In genomic region chr3L:12749567-12750535, dm6 we compare ENCODE assay signal across 1 fruit fly cellular context.
TF ChIP-seq lines count a peak whose summit lies in the region.

Klc (minus strand) TSS chr3L:12750056.
CG10984 (plus strand) TSS chr3L:12750119.

TF ChIP-seq in whole organism, embryonic, 481 proteins besides CTCF, POLR2A, EP300 and RAD21 (continued from another document and continues in another):
- TF ChIP-seq Kr (GFP tag; optimal IDR thresholded peaks at IDR 0.05; lab: Kevin White, UChicago): no peak
- peak; percentile 55 for TF ChIP-seq unpg (GFP tag; optimal IDR thresholded peaks at IDR 0.05; lab: Kevin White, UChicago)
- TF ChIP-seq Bgb (GFP tag; IDR thresholded peaks at IDR 0.05; lab: Robert Waterston, UW; ENCODE audit: partially characterized antibody): 0 out of 2 replicates have a peak, but pooled peaks have one; percentile 28
- no peak for TF ChIP-seq nerfin-2 (GFP tag; IDR thresholded peaks at IDR 0.05; lab: Robert Waterston, UW; ENCODE audit: partially characterized antibody)
- no peak for TF ChIP-seq CG17912 (GFP tag; optimal IDR thresholded peaks at IDR 0.05; lab: Kevin White, UChicago)
- TF ChIP-seq Ssrp (tag; optimal IDR thresholded peaks at IDR 0.05; lab: Kevin White, UChicago): peak; percentile 34
- no peak for TF ChIP-seq aop (GFP tag; IDR thresholded peaks at IDR 0.05; lab: Robert Waterston, UW)
- TF ChIP-seq CG17568 (GFP tag; optimal IDR thresholded peaks at IDR 0.05; lab: Kevin White, UChicago): peak; percentile 65
- no peak; the same call in 1 of the 3 replicates for TF ChIP-seq gce (GFP tag; IDR thresholded peaks at IDR 0.05; lab: Robert Waterston, UW)
- peak; percentile 11 for TF ChIP-seq CG3407 (GFP tag; optimal IDR thresholded peaks at IDR 0.05; lab: Kevin White, UChicago)
- no peak for TF ChIP-seq cwo (GFP tag; optimal IDR thresholded peaks at IDR 0.05; lab: Kevin White, UChicago)
- no peak for TF ChIP-seq Sry-β (GFP tag; optimal IDR thresholded peaks at IDR 0.05; lab: Kevin White, UChicago)
- TF ChIP-seq tio (GFP tag; optimal IDR thresholded peaks at IDR 0.05; lab: Kevin White, UChicago): peak; percentile 28
- peak; percentile 45 for TF ChIP-seq CG18619 (GFP tag; optimal IDR thresholded peaks at IDR 0.05; lab: Kevin White, UChicago)
- TF ChIP-seq CG34376 (GFP tag; optimal IDR thresholded peaks at IDR 0.05; lab: Kevin White, UChicago): peak; percentile 57
- TF ChIP-seq tap (tag; optimal IDR thresholded peaks at IDR 0.05; lab: Kevin White, UChicago): no peak
- TF ChIP-seq stc (GFP tag; IDR thresholded peaks at IDR 0.05; lab: Robert Waterston, UW): peak; percentile 80; the same call in 1 of the 2 replicates
- peak; percentile 72; the same call in 2 of the 3 replicates for TF ChIP-seq CG11695 (GFP tag; IDR thresholded peaks at IDR 0.05; lab: Robert Waterston, UW)
- no peak for TF ChIP-seq Oli (tag; optimal IDR thresholded peaks at IDR 0.05; lab: Kevin White, UChicago)
- peak; percentile 53 for TF ChIP-seq her (GFP tag; optimal IDR thresholded peaks at IDR 0.05; lab: Kevin White, UChicago)
- no peak for TF ChIP-seq Stat92E (GFP tag; optimal IDR thresholded peaks at IDR 0.05; lab: Kevin White, UChicago)
- TF ChIP-seq CG4707 (GFP tag; optimal IDR thresholded peaks at IDR 0.05; lab: Kevin White, UChicago): no peak
- no peak for TF ChIP-seq CG10274 (GFP tag; optimal IDR thresholded peaks at IDR 0.05; lab: Kevin White, UChicago)
- peak; percentile 54 for TF ChIP-seq CG30403 (GFP tag; optimal IDR thresholded peaks at IDR 0.05; lab: Kevin White, UChicago)
- TF ChIP-seq CG12299 (tag; optimal IDR thresholded peaks at IDR 0.05; lab: Kevin White, UChicago): peak; percentile 2
- TF ChIP-seq ci (GFP tag; IDR thresholded peaks at IDR 0.05; lab: Robert Waterston, UW): no peak
- peak; percentile 43 for TF ChIP-seq Hr3 (GFP tag; optimal IDR thresholded peaks at IDR 0.05; lab: Kevin White, UChicago)
- peak; percentile 61 for TF ChIP-seq YL-1 (GFP tag; optimal IDR thresholded peaks at IDR 0.05; lab: Kevin White, UChicago)
- peak; percentile 72 for TF ChIP-seq E2f1 (GFP tag; IDR thresholded peaks at IDR 0.05; lab: Robert Waterston, UW)
- TF ChIP-seq CG10654 (GFP tag; optimal IDR thresholded peaks at IDR 0.05; lab: Kevin White, UChicago): peak; percentile 42
- peak; percentile 34 for TF ChIP-seq Sin3A (optimal IDR thresholded peaks at IDR 0.05; lab: Kevin White, UChicago)
- peak; percentile 49 for TF ChIP-seq Sox100B (GFP tag; optimal IDR thresholded peaks at IDR 0.05; lab: Kevin White, UChicago)
- TF ChIP-seq Taf1 (GFP tag; IDR thresholded peaks at IDR 0.05; lab: Robert Waterston, UW): no peak
- no peak for TF ChIP-seq z (GFP tag; IDR thresholded peaks at IDR 0.05; lab: Robert Waterston, UW)
- no peak for TF ChIP-seq TFAM (GFP tag; optimal IDR thresholded peaks at IDR 0.05; lab: Kevin White, UChicago)
- no peak for TF ChIP-seq CG6765 (GFP tag; optimal IDR thresholded peaks at IDR 0.05; lab: Kevin White, UChicago)
- no peak for TF ChIP-seq bbx (GFP tag; IDR thresholded peaks at IDR 0.05; lab: Robert Waterston, UW; ENCODE audit: partially characterized antibody)
- TF ChIP-seq CG13287 (GFP tag; IDR thresholded peaks at IDR 0.05; lab: Robert Waterston, UW; ENCODE audit: partially characterized antibody): no peak
- peak; percentile 37 for TF ChIP-seq CG4328 (GFP tag; optimal IDR thresholded peaks at IDR 0.05; lab: Kevin White, UChicago)
- TF ChIP-seq CG7357 (GFP tag; IDR thresholded peaks at IDR 0.05; lab: Robert Waterston, UW): peak; percentile 47; the same call in 1 of the 3 replicates
- TF ChIP-seq CG12391 (tag; optimal IDR thresholded peaks at IDR 0.05; lab: Kevin White, UChicago): peak; percentile 57
- TF ChIP-seq mirr (GFP tag; optimal IDR thresholded peaks at IDR 0.05; lab: Kevin White, UChicago): no peak
- no peak for TF ChIP-seq so (GFP tag; IDR thresholded peaks at IDR 0.05; lab: Robert Waterston, UW)
- peak; percentile 58 for TF ChIP-seq Chrac-16 (GFP tag; optimal IDR thresholded peaks at IDR 0.05; lab: Kevin White, UChicago)
- TF ChIP-seq CG3065 (GFP tag; optimal IDR thresholded peaks at IDR 0.05; lab: Kevin White, UChicago): no peak
- peak; percentile 51 for TF ChIP-seq CG1603 (tag; optimal IDR thresholded peaks at IDR 0.05; lab: Kevin White, UChicago)
- no peak for TF ChIP-seq inv (GFP tag; IDR thresholded peaks at IDR 0.05; lab: Robert Waterston, UW; ENCODE audit: partially characterized antibody)
- TF ChIP-seq CG10462 (GFP tag; optimal IDR thresholded peaks at IDR 0.05; lab: Kevin White, UChicago): no peak
- TF ChIP-seq Rfx (GFP tag; IDR thresholded peaks at IDR 0.05; lab: Robert Waterston, UW): peak; percentile 86; the same call in 1 of the 2 replicates
- TF ChIP-seq Trl (optimal IDR thresholded peaks at IDR 0.05; lab: Kevin White, UChicago): no peak
- TF ChIP-seq Trl (GFP tag; optimal IDR thresholded peaks at IDR 0.05; lab: Kevin White, UChicago): peak; percentile 74
- no peak for TF ChIP-seq sc (optimal IDR thresholded peaks at IDR 0.05; lab: Kevin White, UChicago)
- TF ChIP-seq sc (GFP tag; optimal IDR thresholded peaks at IDR 0.05; lab: Kevin White, UChicago): no peak
- peak; percentile 8; the same call in 1 of the 2 replicates for TF ChIP-seq Ravus (GFP tag; IDR thresholded peaks at IDR 0.05; lab: Robert Waterston, UW)
- no peak for TF ChIP-seq ac (GFP tag; optimal IDR thresholded peaks at IDR 0.05; lab: Kevin White, UChicago)
- no peak for TF ChIP-seq CG15269 (tag; optimal IDR thresholded peaks at IDR 0.05; lab: Kevin White, UChicago)
- TF ChIP-seq CG10321 (GFP tag; IDR thresholded peaks at IDR 0.05; lab: Robert Waterston, UW): no peak
- no peak for TF ChIP-seq CG8478 (optimal IDR thresholded peaks at IDR 0.05; lab: Kevin White, UChicago)
- no peak for TF ChIP-seq sqz (GFP tag; optimal IDR thresholded peaks at IDR 0.05; lab: Kevin White, UChicago)
- TF ChIP-seq CG11093 (GFP tag; IDR thresholded peaks at IDR 0.05; lab: Robert Waterston, UW): 0 out of 3 replicates have a peak, but pooled peaks have one; percentile 56
- TF ChIP-seq gem (tag; optimal IDR thresholded peaks at IDR 0.05; lab: Kevin White, UChicago): peak; percentile 74
- no peak for TF ChIP-seq CG10565 (GFP tag; optimal IDR thresholded peaks at IDR 0.05; lab: Kevin White, UChicago)
- TF ChIP-seq CG4282 (GFP tag; optimal IDR thresholded peaks at IDR 0.05; lab: Kevin White, UChicago): peak; percentile 72
- peak; percentile 44 for TF ChIP-seq Sry-δ (GFP tag; optimal IDR thresholded peaks at IDR 0.05; lab: Kevin White, UChicago)
- no peak for TF ChIP-seq HLH4C (GFP tag; IDR thresholded peaks at IDR 0.05; lab: Robert Waterston, UW; ENCODE audit: partially characterized antibody)
- no peak for TF ChIP-seq CG2199 (GFP tag; IDR thresholded peaks at IDR 0.05; lab: Robert Waterston, UW)
- TF ChIP-seq CG11504 (tag; optimal IDR thresholded peaks at IDR 0.05; lab: Kevin White, UChicago): no peak
- TF ChIP-seq Dad (GFP tag; optimal IDR thresholded peaks at IDR 0.05; lab: Kevin White, UChicago): peak; percentile 44
- peak; percentile 84 for TF ChIP-seq CG4617 (GFP tag; optimal IDR thresholded peaks at IDR 0.05; lab: Kevin White, UChicago; ENCODE audit: borderline replicate concordance)
- TF ChIP-seq btn (GFP tag; optimal IDR thresholded peaks at IDR 0.05; lab: Kevin White, UChicago): no peak
- no peak for TF ChIP-seq bcd (GFP tag; optimal IDR thresholded peaks at IDR 0.05; lab: Kevin White, UChicago)
- no peak for TF ChIP-seq da (GFP tag; optimal IDR thresholded peaks at IDR 0.05; lab: Kevin White, UChicago)
- TF ChIP-seq zfh2 (GFP tag; optimal IDR thresholded peaks at IDR 0.05; lab: Kevin White, UChicago): peak; percentile 64
- TF ChIP-seq tin (GFP tag; optimal IDR thresholded peaks at IDR 0.05; lab: Kevin White, UChicago): peak; percentile 65
- TF ChIP-seq Hsf (GFP tag; optimal IDR thresholded peaks at IDR 0.05; lab: Kevin White, UChicago): peak; percentile 61
- no peak for TF ChIP-seq yki (optimal IDR thresholded peaks at IDR 0.05; lab: Kevin White, UChicago)
- TF ChIP-seq nom (GFP tag; optimal IDR thresholded peaks at IDR 0.05; lab: Kevin White, UChicago): peak; percentile 57
- TF ChIP-seq MESR4 (GFP tag; optimal IDR thresholded peaks at IDR 0.05; lab: Kevin White, UChicago): peak; percentile 89
- peak in 1 of 2 experiments; percentile 36 for TF ChIP-seq Hr51 (GFP tag; optimal IDR thresholded peaks at IDR 0.05; lab: Kevin White, UChicago)
- no peak for TF ChIP-seq CG10543 (GFP tag; optimal IDR thresholded peaks at IDR 0.05; lab: Kevin White, UChicago)
- peak; percentile 11 for TF ChIP-seq cato (GFP tag; optimal IDR thresholded peaks at IDR 0.05; lab: Kevin White, UChicago; ENCODE audit: borderline replicate concordance)
- TF ChIP-seq CG9797 (GFP tag; optimal IDR thresholded peaks at IDR 0.05; lab: Kevin White, UChicago): peak; percentile 80
- TF ChIP-seq Awh (GFP tag; IDR thresholded peaks at IDR 0.05; lab: Robert Waterston, UW): no peak
- TF ChIP-seq lmd (GFP tag; IDR thresholded peaks at IDR 0.05; lab: Robert Waterston, UW): no peak
- TF ChIP-seq Vsx1 (GFP tag; optimal IDR thresholded peaks at IDR 0.05; lab: Kevin White, UChicago): no peak
- TF ChIP-seq CG16863 (GFP tag; optimal IDR thresholded peaks at IDR 0.05; lab: Kevin White, UChicago): peak; percentile 48
- TF ChIP-seq gro (GFP tag; optimal IDR thresholded peaks at IDR 0.05; lab: Kevin White, UChicago): peak; percentile 64
- 0 out of 2 replicates have a peak, but pooled peaks have one; percentile 40 for TF ChIP-seq CG11696 (GFP tag; IDR thresholded peaks at IDR 0.05; lab: Robert Waterston, UW)
- no peak for TF ChIP-seq ham (GFP tag; IDR thresholded peaks at IDR 0.05; lab: Robert Waterston, UW)
- TF ChIP-seq Gsc (GFP tag; IDR thresholded peaks at IDR 0.05; lab: Robert Waterston, UW): no peak
- TF ChIP-seq lola (GFP tag; optimal IDR thresholded peaks at IDR 0.05; lab: Kevin White, UChicago): no peak
- peak; percentile 56 for TF ChIP-seq CG10147 (GFP tag; optimal IDR thresholded peaks at IDR 0.05; lab: Kevin White, UChicago)
- peak; percentile 69 for TF ChIP-seq CG12769 (tag; optimal IDR thresholded peaks at IDR 0.05; lab: Kevin White, UChicago)
- TF ChIP-seq en (GFP tag; optimal IDR thresholded peaks at IDR 0.05; lab: Kevin White, UChicago): peak; percentile 36
- no peak; the same call in 1 of the 2 replicates for TF ChIP-seq al (GFP tag; IDR thresholded peaks at IDR 0.05; lab: Robert Waterston, UW)
- no peak for TF ChIP-seq CG4404 (GFP tag; IDR thresholded peaks at IDR 0.05; lab: Robert Waterston, UW)
- TF ChIP-seq CG30431 (GFP tag; optimal IDR thresholded peaks at IDR 0.05; lab: Kevin White, UChicago): no peak
- TF ChIP-seq knrl (GFP tag; IDR thresholded peaks at IDR 0.05; lab: Robert Waterston, UW; ENCODE audit: partially characterized antibody): 0 out of 3 replicates have a peak, but pooled peaks have one; percentile 33
- TF ChIP-seq CG32767 (GFP tag; IDR thresholded peaks at IDR 0.05; lab: Robert Waterston, UW): no peak
- TF ChIP-seq bsh (GFP tag; optimal IDR thresholded peaks at IDR 0.05; lab: Kevin White, UChicago): peak; percentile 64 to 66
- peak; percentile 29 for TF ChIP-seq dm (GFP tag; optimal IDR thresholded peaks at IDR 0.05; lab: Kevin White, UChicago)
- TF ChIP-seq ewg (GFP tag; optimal IDR thresholded peaks at IDR 0.05; lab: Kevin White, UChicago): no peak
- TF ChIP-seq Dref (GFP tag; IDR thresholded peaks at IDR 0.05; lab: Robert Waterston, UW): no peak
- TF ChIP-seq E2f2 (GFP tag; IDR thresholded peaks at IDR 0.05; lab: Robert Waterston, UW): peak; percentile 48; the same call in 1 of the 2 replicates
- no peak for TF ChIP-seq sisA (GFP tag; IDR thresholded peaks at IDR 0.05; lab: Robert Waterston, UW)
- no peak for TF ChIP-seq slou (GFP tag; optimal IDR thresholded peaks at IDR 0.05; lab: Kevin White, UChicago)
- TF ChIP-seq CG18599 (GFP tag; optimal IDR thresholded peaks at IDR 0.05; lab: Kevin White, UChicago): no peak
- no peak for TF ChIP-seq D (optimal IDR thresholded peaks at IDR 0.05; lab: Kevin White, UChicago)
- TF ChIP-seq D (GFP tag; optimal IDR thresholded peaks at IDR 0.05; lab: Kevin White, UChicago): peak; percentile 18
- peak; percentile 41 for TF ChIP-seq CG4854 (GFP tag; optimal IDR thresholded peaks at IDR 0.05; lab: Kevin White, UChicago)
- no peak; the same call in none of the 2 replicates for TF ChIP-seq Ptx1 (GFP tag; IDR thresholded peaks at IDR 0.05; lab: Robert Waterston, UW)
- no peak for TF ChIP-seq lov (optimal IDR thresholded peaks at IDR 0.05; lab: Kevin White, UChicago)
- no peak; the same call in 2 of the 3 replicates for TF ChIP-seq lov (GFP tag; IDR thresholded peaks at IDR 0.05; lab: Robert Waterston, UW)
- no peak for TF ChIP-seq Optix (GFP tag; IDR thresholded peaks at IDR 0.05; lab: Robert Waterston, UW)
- no peak for TF ChIP-seq CG10959 (GFP tag; IDR thresholded peaks at IDR 0.05; lab: Robert Waterston, UW)
- TF ChIP-seq HLH3B (GFP tag; IDR thresholded peaks at IDR 0.05; lab: Robert Waterston, UW): peak; percentile 80; the same call in 1 of the 2 replicates
- peak; percentile 38 for TF ChIP-seq Elba2 (GFP tag; optimal IDR thresholded peaks at IDR 0.05; lab: Kevin White, UChicago)
- TF ChIP-seq bab2 (GFP tag; optimal IDR thresholded peaks at IDR 0.05; lab: Kevin White, UChicago): peak; percentile 68
- no peak for TF ChIP-seq gt (GFP tag; IDR thresholded peaks at IDR 0.05; lab: Robert Waterston, UW)
- TF ChIP-seq ato (GFP tag; IDR thresholded peaks at IDR 0.05; lab: Robert Waterston, UW; ENCODE audit: partially characterized antibody): no peak
- TF ChIP-seq CG33213 (GFP tag; optimal IDR thresholded peaks at IDR 0.05; lab: Kevin White, UChicago): peak; percentile 55
- no peak for TF ChIP-seq CrebB (tag; optimal IDR thresholded peaks at IDR 0.05; lab: Kevin White, UChicago)
- TF ChIP-seq Asciz (GFP tag; optimal IDR thresholded peaks at IDR 0.05; lab: Kevin White, UChicago): peak; percentile 51
- no peak for TF ChIP-seq CG7839 (tag; optimal IDR thresholded peaks at IDR 0.05; lab: Kevin White, UChicago)
- no peak for TF ChIP-seq CG16813 (GFP tag; IDR thresholded peaks at IDR 0.05; lab: Robert Waterston, UW; ENCODE audit: partially characterized antibody)
- TF ChIP-seq CG15479 (GFP tag; optimal IDR thresholded peaks at IDR 0.05; lab: Kevin White, UChicago): no peak
- no peak for TF ChIP-seq psq (GFP tag; optimal IDR thresholded peaks at IDR 0.05; lab: Kevin White, UChicago)
- TF ChIP-seq NC2α (GFP tag; optimal IDR thresholded peaks at IDR 0.05; lab: Kevin White, UChicago): no peak
- no peak for TF ChIP-seq CG11560 (tag; IDR thresholded peaks at IDR 0.05; lab: Robert Waterston, UW)
- peak; percentile 43 for TF ChIP-seq slp2 (GFP tag; optimal IDR thresholded peaks at IDR 0.05; lab: Kevin White, UChicago)
